Fruit fly (Drosophila melanogaster): ENCODE measurements around the gene Daxx.
A peak's percentile ranks its signal among the peaks of the same experiment; 100 is the strongest.

Daxx gene

DNA sequence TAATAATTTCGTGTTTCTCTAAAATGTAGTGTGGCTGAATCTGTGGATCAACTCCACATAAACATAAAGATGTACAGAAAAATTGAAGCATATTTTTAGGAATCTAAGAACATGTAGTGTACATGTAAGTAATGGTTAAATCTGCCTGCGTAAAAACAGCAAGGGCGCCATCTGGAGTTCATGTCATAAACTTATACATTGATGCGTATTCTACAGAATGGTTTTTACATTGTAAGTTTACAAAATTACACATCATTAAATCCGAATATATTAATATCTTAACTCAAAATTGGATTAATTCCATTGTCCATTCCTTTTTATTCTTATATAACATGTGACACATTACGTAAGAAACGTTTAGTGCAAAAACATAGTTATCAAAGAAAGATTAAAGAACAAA, 46.3 kb downstream of the Daxx start (continued):
- TF ChIP-seq bbx (GFP tag; IDR thresholded peaks at IDR 0.05; ENCODE audit: partially characterized antibody) (peak; percentile 60; the same call in 1 of the 2 replicates), Hmr (GFP tag; optimal IDR thresholded peaks at IDR 0.05) (peak; percentile 8), CG17829 (tag; optimal IDR thresholded peaks at IDR 0.05) (peak; percentile 51), Xbp1 (GFP tag; optimal IDR thresholded peaks at IDR 0.05) (peak; percentile 42), Abd-B (GFP tag; optimal IDR thresholded peaks at IDR 0.05) (peak; percentile 29), sr (GFP tag; IDR thresholded peaks at IDR 0.05) (no peak), ro (GFP tag; IDR thresholded peaks at IDR 0.05) (no peak), CG2712 (tag; optimal IDR thresholded peaks at IDR 0.05) (peak; percentile 26), pita (GFP tag; optimal IDR thresholded peaks at IDR 0.05) (peak; percentile 62), CG15514 (GFP tag; optimal IDR thresholded peaks at IDR 0.05) (peak; percentile 11), Nf-YC (tag; optimal IDR thresholded peaks at IDR 0.05) (peak; percentile 0), phol (tag; optimal IDR thresholded peaks at IDR 0.05) (peak; percentile 9), CG33213 (GFP tag; optimal IDR thresholded peaks at IDR 0.05) (peak; percentile 44), Opbp (GFP tag; IDR thresholded peaks at IDR 0.05; ENCODE audit: partially characterized antibody) (peak; percentile 56; the same call in 1 of the 3 replicates), D19A (tag; optimal IDR thresholded peaks at IDR 0.05) (peak; percentile 86), Rfx (GFP tag; IDR thresholded peaks at IDR 0.05) (peak; percentile 31; the same call in 1 of the 2 replicates), Pdp1 (GFP tag; optimal IDR thresholded peaks at IDR 0.05) (peak in 1 of 2 experiments; percentile 76), E2f2 (GFP tag; IDR thresholded peaks at IDR 0.05) (no peak), CG2199 (GFP tag; IDR thresholded peaks at IDR 0.05) (peak; percentile 91), Med (GFP tag) (peak; percentile 86), Hsf (GFP tag; optimal IDR thresholded peaks at IDR 0.05) (peak; percentile 17), dpn (GFP tag; optimal IDR thresholded peaks at IDR 0.05) (peak in 1 of 2 experiments; percentile 7), CG13424 (tag; optimal IDR thresholded peaks at IDR 0.05) (no peak), insv (GFP tag; optimal IDR thresholded peaks at IDR 0.05) (peak in 1 of 2 experiments; percentile 57), HLH54F (GFP tag; optimal IDR thresholded peaks at IDR 0.05) (peak; percentile 9), CG16813 (GFP tag; IDR thresholded peaks at IDR 0.05; ENCODE audit: partially characterized antibody) (peak; percentile 56; the same call in 2 of the 3 replicates), CG4730 (GFP tag; IDR thresholded peaks at IDR 0.05) (no peak), pho (GFP tag; optimal IDR thresholded peaks at IDR 0.05) (peak; percentile 31), CG8290 (GFP tag; optimal IDR thresholded peaks at IDR 0.05) (peak; percentile 37), CG8290 (tag; optimal IDR thresholded peaks at IDR 0.05) (no peak), CG15601 (tag; optimal IDR thresholded peaks at IDR 0.05) (peak; percentile 45), trem (tag; optimal IDR thresholded peaks at IDR 0.05) (peak; percentile 39), CoRest (tag; optimal IDR thresholded peaks at IDR 0.05) (peak; percentile 4), shn (GFP tag; optimal IDR thresholded peaks at IDR 0.05) (no peak), lola (GFP tag; optimal IDR thresholded peaks at IDR 0.05) (peak in 1 of 3 experiments; percentile 1), YL-1 (GFP tag; optimal IDR thresholded peaks at IDR 0.05) (no peak), sens (GFP tag) (peak; percentile 78), knrl (GFP tag; IDR thresholded peaks at IDR 0.05; ENCODE audit: partially characterized antibody) (peak; percentile 72), Bgb (GFP tag; IDR thresholded peaks at IDR 0.05; ENCODE audit: partially characterized antibody) (peak; percentile 88), Dip2 (GFP tag; IDR thresholded peaks at IDR 0.05) (peak; percentile 95), CTCF (GFP tag; optimal IDR thresholded peaks at IDR 0.05) (peak; percentile 98)

dm6 chr2L:6530952-6531512, 50.3 kb downstream of the Daxx start:
- TF ChIP-seq kni (GFP tag; optimal IDR thresholded peaks at IDR 0.05): peak; percentile 19
- peak; percentile 20 for TF ChIP-seq Deaf1 (tag; optimal IDR thresholded peaks at IDR 0.05)
- peak; percentile 57 for TF ChIP-seq zf30C (GFP tag; optimal IDR thresholded peaks at IDR 0.05)
- TF ChIP-seq CG1647 (GFP tag; optimal IDR thresholded peaks at IDR 0.05): no peak
- TF ChIP-seq CG4328 (GFP tag; optimal IDR thresholded peaks at IDR 0.05): no peak
- TF ChIP-seq pros (GFP tag; optimal IDR thresholded peaks at IDR 0.05): peak; percentile 75
- no peak for TF ChIP-seq CG13296 (GFP tag; optimal IDR thresholded peaks at IDR 0.05)
- no peak for TF ChIP-seq HLH4C (GFP tag; IDR thresholded peaks at IDR 0.05; ENCODE audit: partially characterized antibody)
- peak; percentile 10 for TF ChIP-seq tin (GFP tag; optimal IDR thresholded peaks at IDR 0.05)
- peak; percentile 51 for TF ChIP-seq crol (GFP tag; IDR thresholded peaks at IDR 0.05)
- TF ChIP-seq CG2199 (GFP tag; IDR thresholded peaks at IDR 0.05): 0 out of 3 replicates have a peak, but pooled peaks have one; percentile 59
- TF ChIP-seq jing (GFP tag; optimal IDR thresholded peaks at IDR 0.05): no peak

Data from whole organism, embryonic.